Worm (Caenorhabditis elegans): ENCODE data around the gene mff-1.

The mff-1 gene

ce11 chrX:12987119-12987518 is at the start of gene mff-1:
mff-1 (minus strand) TSS chrX:12987219.
- TF ChIP-seq nhr-76 (tag; optimal IDR thresholded peaks at IDR 0.05) (no peak), unc-62 (GFP tag; optimal IDR thresholded peaks at IDR 0.05) (no peak), nhr-2 (tag; optimal IDR thresholded peaks at IDR 0.05) (peak; percentile 87)

ce11 chrX:13034333-13034732 is 47.3 kb upstream of the mff-1 start:
- no peak for TF ChIP-seq bed-3 (GFP tag; optimal IDR thresholded peaks at IDR 0.05)
- no peak for TF ChIP-seq mls-2 (tag; optimal IDR thresholded peaks at IDR 0.05)
- no peak for TF ChIP-seq mab-5 (tag; optimal IDR thresholded peaks at IDR 0.05)
- no peak for TF ChIP-seq unc-120 (tag; optimal IDR thresholded peaks at IDR 0.05; ENCODE audit: poor library complexity, severe bottlenecking)
- TF ChIP-seq nhr-2 (tag; optimal IDR thresholded peaks at IDR 0.05), result no peak
- no peak for TF ChIP-seq lin-32 (GFP tag; optimal IDR thresholded peaks at IDR 0.05)
- TF ChIP-seq ces-1 (GFP tag; optimal IDR thresholded peaks at IDR 0.05), result no peak
- TF ChIP-seq nhr-76 (tag; optimal IDR thresholded peaks at IDR 0.05), result no peak
- no peak for TF ChIP-seq nhr-28 (tag; optimal IDR thresholded peaks at IDR 0.05)

- TF ChIP-seq unc-120 (tag; optimal IDR thresholded peaks at IDR 0.05; ENCODE audit: poor library complexity, severe bottlenecking), result no peak
- TF ChIP-seq lin-13 (tag; optimal IDR thresholded peaks at IDR 0.05), result no peak
- TF ChIP-seq ces-1 (GFP tag; optimal IDR thresholded peaks at IDR 0.05), result peak; percentile 50
- no peak for TF ChIP-seq ztf-11 (tag; optimal IDR thresholded peaks at IDR 0.05)
Measured at ce11 chrX:13033850-13034249, 46.8 kb upstream of the mff-1 start.

ce11 chrX:13032610-13033009 is 45.6 kb upstream of the mff-1 start, which contains the start of gene npr-10:
npr-10 (minus strand) TSS chrX:13032710.
- TF ChIP-seq ceh-43 (GFP tag; optimal IDR thresholded peaks at IDR 0.05) (no peak), unc-120 (tag; optimal IDR thresholded peaks at IDR 0.05; ENCODE audit: poor library complexity, severe bottlenecking) (no peak), sptf-1 (tag; optimal IDR thresholded peaks at IDR 0.05) (no peak), mls-2 (tag; optimal IDR thresholded peaks at IDR 0.05) (no peak), nhr-76 (tag; optimal IDR thresholded peaks at IDR 0.05) (no peak), nhr-12 (tag; optimal IDR thresholded peaks at IDR 0.05) (no peak), elt-1 (tag; optimal IDR thresholded peaks at IDR 0.05; ENCODE audit: borderline replicate concordance, insufficient read depth) (no peak), cnd-1 (tag; optimal IDR thresholded peaks at IDR 0.05) (no peak), sem-2 (GFP tag; optimal IDR thresholded peaks at IDR 0.05) (no peak), ces-1 (GFP tag; optimal IDR thresholded peaks at IDR 0.05) (no peak), zip-8 (tag; optimal IDR thresholded peaks at IDR 0.05) (no peak), mab-5 (tag; optimal IDR thresholded peaks at IDR 0.05) (no peak), nhr-2 (tag; optimal IDR thresholded peaks at IDR 0.05) (no peak), elt-3 (tag; optimal IDR thresholded peaks at IDR 0.05) (no peak), ceh-83 (GFP tag; optimal IDR thresholded peaks at IDR 0.05) (no peak), tbx-8 (GFP tag; optimal IDR thresholded peaks at IDR 0.05) (no peak), hlh-1 (tag; optimal IDR thresholded peaks at IDR 0.05) (no peak), ztf-11 (tag; optimal IDR thresholded peaks at IDR 0.05) (no peak)

ce11 chrX:13021446-13021845 is 34.4 kb upstream of the mff-1 start:
- TF ChIP-seq ces-1 (GFP tag; optimal IDR thresholded peaks at IDR 0.05) (peak; percentile 85), nhr-76 (tag; optimal IDR thresholded peaks at IDR 0.05) (no peak)

ce11 chrX:13016290-13016689 is 29.3 kb upstream of the mff-1 start:
- TF ChIP-seq ceh-83 (GFP tag; optimal IDR thresholded peaks at IDR 0.05) (no peak), mep-1 (tag; optimal IDR thresholded peaks at IDR 0.05) (no peak), sptf-1 (tag; optimal IDR thresholded peaks at IDR 0.05) (no peak), bed-3 (GFP tag; optimal IDR thresholded peaks at IDR 0.05) (no peak), lin-32 (GFP tag; optimal IDR thresholded peaks at IDR 0.05) (no peak), snpc-4 (tag; optimal IDR thresholded peaks at IDR 0.05) (no peak), sem-2 (GFP tag; optimal IDR thresholded peaks at IDR 0.05) (no peak), ham-2 (GFP tag; optimal IDR thresholded peaks at IDR 0.05) (no peak), pha-4 (tag; optimal IDR thresholded peaks at IDR 0.05) (no peak), mab-5 (tag; optimal IDR thresholded peaks at IDR 0.05) (no peak), cnd-1 (tag; optimal IDR thresholded peaks at IDR 0.05) (no peak), nhr-237 (tag; optimal IDR thresholded peaks at IDR 0.05) (no peak), ceh-43 (GFP tag; optimal IDR thresholded peaks at IDR 0.05) (no peak), drap-1 (GFP tag; optimal IDR thresholded peaks at IDR 0.05) (no peak), zip-8 (tag; optimal IDR thresholded peaks at IDR 0.05) (no peak), unc-39 (tag; optimal IDR thresholded peaks at IDR 0.05) (no peak), unc-62 (GFP tag; optimal IDR thresholded peaks at IDR 0.05) (no peak), mls-2 (tag; optimal IDR thresholded peaks at IDR 0.05) (no peak), ces-1 (GFP tag; optimal IDR thresholded peaks at IDR 0.05) (no peak)

Measured in whole organism, mixed stage, embryonic.